Worm (Caenorhabditis elegans) whole organism, late embryonic: ENCODE data around the gene lips-11.

ENCODE experiments used
- ceh-31 ChIP-seq: sonication (generic microtip); optimal IDR thresholded peaks from 2 replicates; lab custom pipeline; 2016; ENCODE audit warnings: missing genetic modification characterization, missing compliant biosample characterization
- ceh-9 ChIP-seq: sonication (generic microtip); optimal IDR thresholded peaks from 2 replicates; lab custom pipeline; 2016; ENCODE audit warnings: mild to moderate bottlenecking, missing genetic modification characterization, inconsistent platforms, missing compliant biosample characterization
- fax-1 ChIP-seq: sonication (generic microtip); optimal IDR thresholded peaks from 2 replicates; lab custom pipeline; 2016; ENCODE audit warnings: missing genotype, missing genetic modification characterization, missing compliant biosample characterization
- gmeb-2 ChIP-seq: sonication (generic microtip); optimal IDR thresholded peaks from 2 replicates; lab custom pipeline; 2016; ENCODE audit warnings: missing genetic modification characterization, inconsistent platforms, missing compliant biosample characterization
- pax-1 ChIP-seq: fragments of 150-350 bp; optimal IDR thresholded peaks from 2 replicates; lab custom pipeline; 2014; ENCODE audit warnings: missing biosample characterization, missing genetic modification characterization
- tbx-2 ChIP-seq: sonication (generic microtip); optimal IDR thresholded peaks from 2 replicates; lab custom pipeline; 2016; ENCODE audit warnings: missing genetic modification characterization, missing compliant biosample characterization

- TF ChIP-seq ceh-9 (tag; lab: Kevin White, UChicago), result no peak
- no peak for TF ChIP-seq gmeb-2 (tag; lab: Kevin White, UChicago)
- no peak for TF ChIP-seq pax-1 (tag; lab: Kevin White, UChicago)
- TF ChIP-seq ceh-31 (tag; lab: Kevin White, UChicago), result no peak
- no peak for TF ChIP-seq fax-1 (tag; lab: Kevin White, UChicago)
- TF ChIP-seq tbx-2 (tag; lab: Kevin White, UChicago), result no peak
These were observed 7.4 kb upstream of the lips-11 start, which contains the start of gene lips-13 for ce11 chrII:1117992-1118729.
